Worm (Caenorhabditis elegans) whole organism, L4 larva: ENCODE measurements around the gene F08F8.6.

Source experiments
- F37D6.2 ChIP-seq: sonication (generic microtip); optimal IDR thresholded peaks from 2 replicates; lab custom pipeline; 2016; ENCODE audit warnings: mild to moderate bottlenecking, missing genetic modification characterization, missing compliant biosample characterization
- F44E2.7 ChIP-seq: fragments of 200-800 bp; sonication (Bioruptor generic); IDR thresholded peaks from 2 replicates; pipeline ENCODE4 v2.1.2; 2022; ENCODE audit warnings: missing genetic modification characterization, missing compliant biosample characterization
- R02D3.7 ChIP-seq: fragments of 150-350 bp; sonication (generic microtip); optimal IDR thresholded peaks from 3 replicates; lab custom pipeline; 2014; ENCODE audit warnings: missing biosample characterization, missing genetic modification characterization
- Y105C5A.15 ChIP-seq: fragments of 200-800 bp; sonication (Bioruptor generic); IDR thresholded peaks from 2 replicates; pipeline ENCODE4 v1.3.6; 2022; ENCODE audit warnings: missing genetic modification characterization, missing compliant biosample characterization
- Y48G9A.11 ChIP-seq: fragments of 200-800 bp; sonication (Bioruptor generic); IDR thresholded peaks from 2 replicates; pipeline ENCODE4 v1.3.6; 2022; ENCODE audit warnings: missing genetic modification reagents, missing genetic modification characterization, missing compliant biosample characterization
- Y5F2A.4 ChIP-seq: fragments of 200-800 bp; sonication (Bioruptor generic); optimal IDR thresholded peaks from 2 replicates; lab custom pipeline; 2018; ENCODE audit warnings: mild to moderate bottlenecking, missing genetic modification characterization, missing compliant biosample characterization
- ZK337.2 ChIP-seq: fragments of 200-800 bp; sonication (Bioruptor generic); IDR thresholded peaks from 2 replicates; pipeline ENCODE4 v1.3.6; 2022; ENCODE audit warnings: missing genetic modification reagents, missing genetic modification characterization, missing compliant biosample characterization
- ZK546.5 ChIP-seq, 2 experiments: sonication (generic microtip); optimal IDR thresholded peaks; 2 replicates each; lab custom pipeline; 2017; ENCODE audit warnings: missing biosample characterization in 2 of 2, missing genetic modification characterization in 2 of 2
- aha-1 ChIP-seq: fragments of 150-350 bp; peaks from one replicate; lab custom pipeline; 2014; ENCODE audit warnings: missing biosample characterization, missing genetic modification characterization
- ceh-28 ChIP-seq: fragments of 150-350 bp; optimal IDR thresholded peaks from 2 replicates; lab custom pipeline; 2014; ENCODE audit warnings: missing biosample characterization, missing genetic modification reagents, missing genetic modification characterization
- ceh-62 ChIP-seq: sonication (generic microtip); optimal IDR thresholded peaks from 2 replicates; lab custom pipeline; 2017; ENCODE audit warnings: missing biosample characterization, missing genetic modification characterization
- ces-1 ChIP-seq: fragments of 150-350 bp; sonication (generic microtip); optimal IDR thresholded peaks from 4 replicates; lab custom pipeline; 2014; ENCODE audit warnings: missing biosample characterization, missing genetic modification reagents, missing genetic modification characterization
- ctbp-1 ChIP-seq: fragments of 200-800 bp; sonication (Bioruptor generic); IDR thresholded peaks from 2 replicates; pipeline ENCODE4 v1.3.6; 2022; ENCODE audit warnings: missing genetic modification reagents, missing genetic modification characterization, missing compliant biosample characterization
- daf-12 ChIP-seq: fragments of 150-350 bp; optimal IDR thresholded peaks from 2 replicates; lab custom pipeline; 2014; ENCODE audit warnings: missing biosample characterization, missing genetic modification reagents, missing genetic modification characterization
- daf-8 ChIP-seq: fragments of 200-800 bp; sonication (Bioruptor generic); IDR thresholded peaks from 2 replicates; pipeline ENCODE4 v1.3.6; 2022; ENCODE audit warnings: missing genetic modification characterization, missing compliant biosample characterization
- dmd-8 ChIP-seq: fragments of 200-800 bp; sonication (Bioruptor generic); IDR thresholded peaks from 2 replicates; pipeline ENCODE4 v1.3.6; 2022; ENCODE audit warnings: missing genetic modification characterization, missing compliant biosample characterization
- egl-27 ChIP-seq: sonication (generic microtip); optimal IDR thresholded peaks from 3 replicates; lab custom pipeline; 2017; ENCODE audit warnings: missing biosample characterization, missing genetic modification reagents, missing genetic modification characterization
- egl-43 ChIP-seq: fragments of 200-800 bp; sonication (Bioruptor generic); IDR thresholded peaks from 2 replicates; pipeline ENCODE4 v1.3.6; 2022; ENCODE audit warnings: missing genetic modification reagents, missing genetic modification characterization, missing compliant biosample characterization
- hmg-1.1 ChIP-seq: fragments of 200-800 bp; sonication (Bioruptor generic); IDR thresholded peaks from 2 replicates; pipeline ENCODE4 v1.3.6; 2022; ENCODE audit warnings: missing genetic modification reagents, missing genetic modification characterization, missing compliant biosample characterization
- lin-1 ChIP-seq: fragments of 200-800 bp; sonication (Bioruptor generic); IDR thresholded peaks from 2 replicates; pipeline ENCODE4 v1.3.6; 2022; ENCODE audit warnings: missing genetic modification reagents, missing genetic modification characterization, missing compliant biosample characterization
- lin-15B ChIP-seq: fragments of 150-350 bp; sonication (generic microtip); optimal IDR thresholded peaks from 3 replicates; lab custom pipeline; 2014; ENCODE audit warnings: missing biosample characterization, missing genetic modification characterization
- lin-29 ChIP-seq: fragments of 200-800 bp; sonication (Bioruptor generic); IDR thresholded peaks from 2 replicates; pipeline ENCODE4 v1.3.6; 2022; ENCODE audit warnings: missing genetic modification reagents, missing genetic modification characterization, missing compliant biosample characterization
- lin-38 ChIP-seq: fragments of 200-800 bp; sonication (Bioruptor generic); IDR thresholded peaks from 2 replicates; pipeline ENCODE4 v1.3.6; 2022; ENCODE audit warnings: missing genetic modification reagents, missing genetic modification characterization, missing compliant biosample characterization
- lsy-2 ChIP-seq, 2 experiments: fragments of 150-350 bp in 1 of 2; sonication (generic microtip) in 1 of 2; optimal IDR thresholded peaks; 2 replicates each; lab custom pipeline; 2014 to 2017; ENCODE audit warnings: missing biosample characterization in 2 of 2, missing genetic modification characterization in 2 of 2
- nhr-102 ChIP-seq: sonication (generic microtip); optimal IDR thresholded peaks from 2 replicates; lab custom pipeline; 2016; ENCODE audit warnings: mild to moderate bottlenecking, missing genetic modification characterization, moderate library complexity, missing compliant biosample characterization
- nhr-25 ChIP-seq: sonication (generic microtip); optimal IDR thresholded peaks from 2 replicates; lab custom pipeline; 2017; ENCODE audit warnings: missing genetic modification characterization, mild to moderate bottlenecking, missing compliant biosample characterization, antibody characterized with exemption, moderate library complexity, borderline replicate concordance; ENCODE audit not compliant: insufficient read depth
- nhr-28 ChIP-seq: fragments of 150-350 bp; optimal IDR thresholded peaks from 2 replicates; lab custom pipeline; 2014; ENCODE audit warnings: missing biosample characterization, missing genetic modification characterization
- nhr-42 ChIP-seq: fragments of 200-800 bp; sonication (Bioruptor generic); IDR thresholded peaks from 2 replicates; pipeline ENCODE4 v1.3.6; 2022; ENCODE audit warnings: missing genetic modification characterization, missing compliant biosample characterization
- nhr-6 ChIP-seq: fragments of 150-350 bp; optimal IDR thresholded peaks from 2 replicates; lab custom pipeline; 2014; ENCODE audit warnings: missing biosample characterization, missing genetic modification characterization
- nhr-76 ChIP-seq: fragments of 150-350 bp; optimal IDR thresholded peaks from 2 replicates; lab custom pipeline; 2014; ENCODE audit warnings: missing biosample characterization, missing genetic modification characterization
- nhr-77 ChIP-seq: fragments of 150-350 bp; optimal IDR thresholded peaks from 2 replicates; lab custom pipeline; 2014; ENCODE audit warnings: missing biosample characterization, missing genetic modification characterization
- rbr-2 ChIP-seq: sonication (generic microtip); optimal IDR thresholded peaks from 2 replicates; lab custom pipeline; 2016; ENCODE audit warnings: missing genotype, missing genetic modification characterization, missing compliant biosample characterization
- saeg-2 ChIP-seq: fragments of 200-800 bp; sonication (Bioruptor generic); IDR thresholded peaks from 2 replicates; pipeline ENCODE4 v1.3.6; 2022; ENCODE audit warnings: missing genetic modification reagents, missing genetic modification characterization, missing compliant biosample characterization
- snpc-1.2 ChIP-seq: fragments of 200-800 bp; sonication (Bioruptor generic); IDR thresholded peaks from 2 replicates; pipeline ENCODE4 v1.3.6; 2022; ENCODE audit warnings: missing genetic modification reagents, missing genetic modification characterization, missing compliant biosample characterization
- spr-1 ChIP-seq: sonication (generic microtip); optimal IDR thresholded peaks from 2 replicates; lab custom pipeline; 2016; ENCODE audit warnings: mild to moderate bottlenecking, missing genetic modification characterization, missing compliant biosample characterization
- spr-3 ChIP-seq: fragments of 200-800 bp; sonication (Bioruptor generic); optimal IDR thresholded peaks from 2 replicates; lab custom pipeline; 2018; ENCODE audit warnings: mild to moderate bottlenecking, missing genetic modification characterization, missing compliant biosample characterization
- tra-1 ChIP-seq: fragments of 200-800 bp; sonication (Bioruptor generic); IDR thresholded peaks from 2 replicates; pipeline ENCODE4 v1.3.6; 2022; ENCODE audit warnings: missing genetic modification reagents, missing genetic modification characterization, missing compliant biosample characterization
- unc-39 ChIP-seq: sonication (generic microtip); optimal IDR thresholded peaks from 2 replicates; lab custom pipeline; 2017; ENCODE audit warnings: missing biosample characterization, missing genetic modification characterization
- unc-62 ChIP-seq, 3 experiments: fragments of 150-350 bp in 1 of 3; sonication (generic microtip); optimal IDR thresholded peaks in 2 of 3; peaks in 1 of 3; 1 replicate in 1 of 3; 2 replicates in 2 of 3; lab custom pipeline; 2014 to 2017; ENCODE audit warnings: missing biosample characterization in 3 of 3, missing genetic modification characterization in 3 of 3, missing genetic modification reagents in 3 of 3, missing genotype in 1 of 3
- zag-1 ChIP-seq: fragments of 150-350 bp; optimal IDR thresholded peaks from 2 replicates; lab custom pipeline; 2014; ENCODE audit warnings: missing biosample characterization, missing genetic modification characterization
- zfp-3 ChIP-seq: fragments of 200-800 bp; sonication (Bioruptor generic); conservative IDR thresholded peaks from 2 replicates; pipeline ENCODE4 v1.3.6; 2022; ENCODE audit warnings: missing genetic modification reagents, missing genetic modification characterization, missing compliant biosample characterization
- ztf-11 ChIP-seq: fragments of 150-350 bp; optimal IDR thresholded peaks from 2 replicates; lab custom pipeline; 2014; ENCODE audit warnings: missing biosample characterization, missing genetic modification characterization

F08F8.6 gene

DNA sequence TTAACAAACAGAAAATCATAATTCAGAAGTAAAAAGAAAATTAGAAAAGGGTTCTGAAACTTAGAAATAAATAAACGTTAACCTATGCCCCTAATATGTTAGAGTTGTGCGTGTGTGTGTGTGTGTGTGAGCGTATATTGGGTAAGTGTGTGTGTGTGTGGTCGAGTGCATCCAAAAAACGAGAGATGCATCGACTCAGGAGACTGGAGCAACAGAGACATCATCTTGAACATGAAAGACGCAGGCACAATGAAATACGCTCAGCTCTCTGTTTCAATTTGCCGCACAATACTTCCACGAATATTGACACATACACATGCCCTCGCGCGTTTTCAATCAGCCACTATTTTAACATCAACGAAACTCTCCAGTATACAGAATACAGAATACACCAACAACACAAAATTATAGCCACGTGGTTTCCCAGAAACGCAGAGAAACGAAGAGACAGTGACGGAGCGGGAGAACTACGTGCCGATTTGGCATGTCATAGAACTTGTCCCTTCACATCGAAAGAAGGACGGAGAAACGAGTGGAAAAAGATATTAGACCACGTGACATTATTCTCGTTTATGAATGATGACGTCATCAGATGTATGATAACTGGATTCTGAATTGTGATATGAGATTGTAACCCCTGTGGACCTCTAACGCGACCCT, 32.8 kb downstream of the F08F8.6 start (continued):
- TF ChIP-seq ZK337.2 (no peak), nhr-28 (tag; lab: Kevin White, UChicago) (peak; percentile 98), ztf-11 (tag; lab: Kevin White, UChicago) (no peak), zag-1 (tag; lab: Kevin White, UChicago) (no peak), nhr-77 (tag; lab: Kevin White, UChicago) (peak; percentile 2)

DNA sequence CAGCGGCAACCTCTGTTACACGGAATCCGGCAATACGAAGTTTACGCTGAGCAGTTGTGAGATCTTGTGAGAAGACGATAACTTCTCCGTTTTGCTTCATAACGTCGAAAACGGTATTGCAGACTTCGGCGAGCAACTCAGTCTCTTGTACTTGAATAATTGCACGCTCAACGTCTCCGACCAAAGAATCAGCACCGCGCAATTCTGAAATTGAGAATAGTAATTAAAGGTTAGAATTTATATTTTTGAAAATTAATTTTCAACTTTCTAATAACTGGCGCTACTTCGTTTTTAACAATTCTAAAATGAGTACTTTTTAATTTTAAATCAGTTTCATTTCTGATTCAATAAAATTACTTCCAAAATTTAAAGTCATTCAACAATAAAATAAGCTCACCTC, 35.0 kb downstream of the F08F8.6 start:
- TF ChIP-seq spr-1 (tag; lab: Kevin White, UChicago) (no peak), nhr-25 (tag; lab: Kevin White, UChicago) (no peak), unc-62 (GFP tag; optimal IDR thresholded peaks at IDR 0.05 in 1 of 2; lab: Kevin White, UChicago) (peak in 1 of 2 experiments; percentile 91), unc-62 (tag; optimal IDR thresholded peaks at IDR 0.05; lab: Kevin White, UChicago) (no peak), unc-39 (no peak)
- TF ChIP-seq, all 104 proteins: peak for 1

DNA sequence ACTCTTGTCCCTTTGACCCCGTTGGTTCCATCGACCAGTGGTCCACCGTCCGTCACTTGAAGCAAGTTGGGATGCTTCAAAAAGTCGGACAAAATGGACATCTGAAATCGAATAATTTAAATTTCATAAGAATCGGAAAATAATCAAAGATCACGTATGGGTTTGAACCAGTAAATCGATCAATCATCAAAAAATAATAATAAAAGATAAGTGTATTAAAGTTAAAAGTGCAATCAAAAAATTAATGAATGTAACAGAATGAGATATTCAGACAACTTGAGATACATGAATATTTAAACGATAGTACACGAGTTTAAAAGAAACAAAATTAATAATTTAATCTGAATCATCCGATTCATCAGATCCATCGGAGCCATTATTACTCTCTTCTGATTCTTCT, 35.5 kb downstream of the F08F8.6 start, which contains the start of gene T20B12.7:
T20B12.7 (minus strand) TSS at position 101 of the 400 bp plus-strand sequence.
- TF ChIP-seq daf-12 (tag; lab: Kevin White, UChicago) (no peak), daf-8 (GFP tag; lab: Robert Waterston, UW) (no peak), aha-1 (tag; lab: Kevin White, UChicago) (no peak), nhr-76 (tag; lab: Kevin White, UChicago) (no peak), zfp-3 (GFP tag; lab: Robert Waterston, UW) (no peak), tra-1 (no peak), rbr-2 (tag; lab: Kevin White, UChicago) (no peak), ceh-28 (tag; lab: Kevin White, UChicago) (no peak), zag-1 (tag; lab: Kevin White, UChicago) (no peak), egl-43 (GFP tag; lab: Robert Waterston, UW) (no peak), snpc-1.2 (no peak), Y5F2A.4 (GFP tag; lab: Kevin White, UChicago) (no peak), hmg-1.1 (GFP tag; lab: Robert Waterston, UW) (no peak), lin-15B (tag; lab: Kevin White, UChicago) (no peak), nhr-42 (GFP tag; lab: Robert Waterston, UW) (no peak), egl-27 (tag; lab: Kevin White, UChicago) (no peak), R02D3.7 (no peak), ces-1 (GFP tag; lab: Kevin White, UChicago) (no peak)

DNA sequence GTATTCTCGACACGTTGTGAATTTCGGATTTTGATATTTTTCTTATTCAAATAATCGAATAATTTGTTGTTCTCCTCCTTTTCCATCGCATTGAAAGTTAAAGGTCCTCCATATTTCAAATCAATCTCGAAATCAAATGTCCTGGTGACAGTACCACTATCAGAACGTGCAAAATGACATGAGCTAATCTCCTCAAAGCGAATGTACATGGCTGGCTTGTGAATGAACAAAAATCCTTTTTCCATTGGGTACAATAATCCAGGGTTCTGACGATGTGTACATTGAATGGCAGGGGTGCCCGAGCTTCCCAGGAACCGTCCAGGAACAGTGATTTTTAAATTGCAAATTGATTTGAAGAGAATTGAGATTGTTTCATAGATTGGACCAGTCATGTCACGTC, 36.6 kb downstream of the F08F8.6 start:
- no peak for TF ChIP-seq ctbp-1 (GFP tag; lab: Robert Waterston, UW)
- TF ChIP-seq aha-1 (tag; lab: Kevin White, UChicago), result peak; percentile 91

DNA sequence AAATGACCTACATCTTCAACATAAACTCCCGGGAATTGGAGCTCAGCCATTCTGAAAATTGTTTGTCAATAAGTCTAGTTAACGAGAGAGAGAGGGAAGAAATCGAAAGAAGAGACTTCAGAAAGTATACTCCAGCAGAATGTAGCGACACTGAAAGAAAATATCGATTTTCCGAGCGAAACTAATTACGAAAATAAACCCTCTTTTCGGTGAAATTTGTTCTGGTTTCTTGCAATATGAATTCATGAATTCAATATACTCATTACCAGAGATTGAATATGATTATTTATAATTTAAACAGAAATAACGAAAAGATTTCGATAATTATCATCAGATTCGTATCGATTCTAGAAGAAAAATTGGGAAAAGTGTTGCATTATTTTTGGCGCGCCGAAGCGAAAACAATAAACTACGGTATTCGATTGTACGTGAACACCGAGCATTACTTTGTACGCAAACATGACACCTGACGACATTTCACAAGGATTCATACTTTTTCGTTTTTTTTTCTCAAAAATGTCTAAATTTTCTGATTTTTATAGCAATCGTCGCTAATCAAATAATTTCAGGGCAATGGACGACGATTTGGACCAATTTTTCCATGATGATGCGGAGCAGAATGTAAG, 38.2 kb downstream of the F08F8.6 start, which contains the start of the genes hmg-4 and T20B12.3:
hmg-4 (minus strand) TSS at position 51 of the 626 bp plus-strand sequence.
T20B12.3 (plus strand) TSS at position 570 of the 626 bp plus-strand sequence.
- no peak for TF ChIP-seq lin-1 (GFP tag; lab: Robert Waterston, UW)
- TF ChIP-seq F44E2.7, result no peak
- TF ChIP-seq F37D6.2 (tag; lab: Kevin White, UChicago), result no peak
- no peak for TF ChIP-seq ZK546.5 (tag; optimal IDR thresholded peaks at IDR 0.05; lab: Kevin White, UChicago)
- TF ChIP-seq Y48G9A.11 (GFP tag; lab: Robert Waterston, UW), result no peak
- TF ChIP-seq lsy-2 (tag; optimal IDR thresholded peaks at IDR 0.05; lab: Kevin White, UChicago), result peak in 1 of 2 experiments; percentile 98
- TF ChIP-seq egl-43 (GFP tag; lab: Robert Waterston, UW), result no peak
- TF ChIP-seq snpc-1.2, result no peak
- no peak for TF ChIP-seq ceh-62 (tag; lab: Kevin White, UChicago)
- TF ChIP-seq nhr-6 (tag; lab: Kevin White, UChicago), result no peak
- no peak for TF ChIP-seq nhr-28 (tag; lab: Kevin White, UChicago)
- TF ChIP-seq zfp-3 (GFP tag; lab: Robert Waterston, UW), result no peak
- no peak for TF ChIP-seq R02D3.7
- TF ChIP-seq nhr-102 (tag; lab: Kevin White, UChicago), result no peak
- TF ChIP-seq lin-29, result no peak
- TF ChIP-seq dmd-8 (GFP tag; lab: Robert Waterston, UW), result no peak
- TF ChIP-seq saeg-2 (GFP tag; lab: Robert Waterston, UW), result no peak
- TF ChIP-seq Y105C5A.15 (GFP tag; lab: Robert Waterston, UW), result no peak
- TF ChIP-seq lin-38 (GFP tag; lab: Robert Waterston, UW), result peak; percentile 53
- no peak for TF ChIP-seq nhr-77 (tag; lab: Kevin White, UChicago)
- no peak for TF ChIP-seq spr-3 (GFP tag; lab: Kevin White, UChicago)
